Worm (Caenorhabditis elegans) whole organism, young adult: ENCODE data around the gene btbd-10.

Experiments used
- B0035.1 ChIP-seq: sonication (generic microtip); optimal IDR thresholded peaks from 2 replicates; lab custom pipeline; 2016; ENCODE audit warnings: missing genetic modification characterization, mild to moderate bottlenecking, missing compliant biosample characterization, missing genotype, missing genetic modification reagents
- B0336.3 ChIP-seq: fragments of 200-800 bp; sonication (Bioruptor generic); IDR thresholded peaks from 2 replicates; pipeline ENCODE4 v1.3.6; 2022; ENCODE audit warnings: missing genetic modification characterization, missing compliant biosample characterization
- K11D2.4 ChIP-seq: fragments of 200-800 bp; sonication (Bioruptor generic); IDR thresholded peaks from 2 replicates; pipeline ENCODE4 v1.3.6; 2022; ENCODE audit warnings: missing genetic modification reagents, missing genetic modification characterization, missing compliant biosample characterization
- T26A5.8 ChIP-seq: sonication (generic microtip); optimal IDR thresholded peaks from 2 replicates; lab custom pipeline; 2016; ENCODE audit warnings: missing genetic modification characterization, missing compliant biosample characterization
- egrh-3 ChIP-seq: fragments of 200-800 bp; sonication (Bioruptor generic); IDR thresholded peaks from 2 replicates; pipeline ENCODE4 v1.3.6; 2022; ENCODE audit warnings: missing genetic modification reagents, missing genetic modification characterization, missing compliant biosample characterization
- fkh-3 ChIP-seq: sonication (generic microtip); optimal IDR thresholded peaks from 2 replicates; lab custom pipeline; 2016; ENCODE audit warnings: mild to moderate bottlenecking, missing genetic modification characterization, missing compliant biosample characterization
- lsy-27 ChIP-seq: sonication (generic microtip); optimal IDR thresholded peaks from 2 replicates; lab custom pipeline; 2017; ENCODE audit warnings: missing genetic modification characterization, mild to moderate bottlenecking, missing compliant biosample characterization, antibody characterized with exemption, missing genotype, borderline replicate concordance; ENCODE audit not compliant: insufficient read depth
- pbrm-1 ChIP-seq: fragments of 200-800 bp; sonication (Bioruptor generic); IDR thresholded peaks from 2 replicates; pipeline ENCODE4 v1.3.6; 2022; ENCODE audit warnings: missing genetic modification reagents, missing genetic modification characterization, missing compliant biosample characterization
- rpc-1 ChIP-seq, 2 experiments: fragments of 150-350 bp in 1 of 2; sonication (generic microtip) in 1 of 2; optimal IDR thresholded peaks; 2 replicates each; lab custom pipeline; 2014 to 2018; ENCODE audit warnings: missing biosample characterization in 1 of 2, missing genetic modification characterization in 1 of 2, missing genetic modification reagents in 1 of 2, missing genotype in 1 of 2
- snpc-4 ChIP-seq, 5 experiments: fragments of 150-350 bp in 1 of 5; sonication (generic microtip) in 4 of 5; optimal IDR thresholded peaks; 2 replicates each; lab custom pipeline; 2014 to 2018; ENCODE audit warnings: missing genetic modification characterization in 5 of 5, missing biosample characterization in 3 of 5, antibody characterized with exemption in 2 of 5, mild to moderate bottlenecking in 2 of 5, missing compliant biosample characterization in 2 of 5, missing genotype in 2 of 5, moderate library complexity in 2 of 5, missing genetic modification reagents in 1 of 5

ce11 chrII:4858906-4859411 lies 45.8 kb upstream of the btbd-10 start:
- TF ChIP-seq T26A5.8 (tag; lab: Kevin White, UChicago) (no peak), egrh-3 (GFP tag; lab: Robert Waterston, UW) (no peak), B0035.1 (tag; lab: Kevin White, UChicago) (no peak), pbrm-1 (GFP tag; lab: Robert Waterston, UW) (no peak), rpc-1 (optimal IDR thresholded peaks at IDR 0.05; lab: Kevin White, UChicago) (no peak), rpc-1 (tag; optimal IDR thresholded peaks at IDR 0.05; lab: Kevin White, UChicago) (no peak), snpc-4 (GFP tag; optimal IDR thresholded peaks at IDR 0.05; lab: Kevin White, UChicago) (no peak), snpc-4 (tag; optimal IDR thresholded peaks at IDR 0.05; lab: Kevin White, UChicago) (no peak), fkh-3 (tag; lab: Kevin White, UChicago) (no peak), lsy-27 (tag; lab: Kevin White, UChicago) (no peak), B0336.3 (GFP tag; lab: Robert Waterston, UW) (no peak), K11D2.4 (GFP tag; lab: Robert Waterston, UW) (no peak)
